Fruit fly (Drosophila melanogaster): ENCODE measurements around the gene loh.

dm6 chr2L:10437317-10437716 is 5.0 kb upstream of the loh start, which contains the start of gene STUB1:
- TF ChIP-seq Rel (GFP tag; optimal IDR thresholded peaks at IDR 0.05) (no peak), Rel (tag; optimal IDR thresholded peaks at IDR 0.05) (no peak), br (GFP tag; optimal IDR thresholded peaks at IDR 0.05) (no peak), Mio (GFP tag; optimal IDR thresholded peaks at IDR 0.05) (no peak), jim (GFP tag; optimal IDR thresholded peaks at IDR 0.05) (no peak), foxo (GFP tag; optimal IDR thresholded peaks at IDR 0.05) (no peak), Myc (optimal IDR thresholded peaks at IDR 0.05) (no peak), tai (GFP tag; optimal IDR thresholded peaks at IDR 0.05) (no peak), OdsH (GFP tag; optimal IDR thresholded peaks at IDR 0.05) (no peak), h (GFP tag; optimal IDR thresholded peaks at IDR 0.05) (no peak), Dfd (GFP tag; optimal IDR thresholded peaks at IDR 0.05) (no peak), psq (GFP tag; optimal IDR thresholded peaks at IDR 0.05) (no peak), brk (GFP tag; optimal IDR thresholded peaks at IDR 0.05) (no peak), lola (GFP tag; optimal IDR thresholded peaks at IDR 0.05) (no peak)
